Fruit fly (Drosophila melanogaster): ENCODE measurements around the gene kirre.

The kirre gene

DNA sequence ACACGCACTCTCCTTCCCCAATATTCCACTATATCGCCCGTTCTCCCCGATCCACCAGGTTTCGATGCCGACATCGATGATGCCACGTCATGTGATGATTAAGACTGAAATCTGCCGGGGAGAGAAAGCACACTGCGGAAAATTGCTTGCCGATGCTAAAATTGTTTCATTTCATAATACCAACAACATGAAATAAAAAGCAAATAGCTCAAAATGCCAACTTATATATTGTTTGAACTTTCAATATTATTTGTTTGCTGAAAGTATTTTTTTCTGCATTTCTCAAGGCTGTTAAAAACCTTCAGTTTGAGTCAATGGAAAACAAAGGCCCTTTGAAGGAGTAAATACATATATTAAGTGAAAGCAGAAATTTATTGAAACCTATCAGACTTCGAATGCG lies 315.6 kb downstream of the kirre start (continued):
- peak; percentile 70 for TF ChIP-seq esn (GFP tag; optimal IDR thresholded peaks at IDR 0.05)
- no peak for TF ChIP-seq CG6808 (GFP tag; optimal IDR thresholded peaks at IDR 0.05)
- peak; percentile 21 for TF ChIP-seq cyc (GFP tag; optimal IDR thresholded peaks at IDR 0.05)
- peak; percentile 67 for TF ChIP-seq svp (GFP tag)
- TF ChIP-seq CG8632 (GFP tag; optimal IDR thresholded peaks at IDR 0.05): peak; percentile 39
- no peak for TF ChIP-seq spab (GFP tag; optimal IDR thresholded peaks at IDR 0.05)
- TF ChIP-seq CG6163 (GFP tag; IDR thresholded peaks at IDR 0.05): 0 out of 3 replicates have a peak, but pooled peaks have one; percentile 25
- TF ChIP-seq eg (GFP tag; IDR thresholded peaks at IDR 0.05): no peak
- no peak for TF ChIP-seq Blimp-1 (GFP tag; optimal IDR thresholded peaks at IDR 0.05)
- TF ChIP-seq Met (GFP tag; optimal IDR thresholded peaks at IDR 0.05): peak; percentile 57
- peak; percentile 22 for TF ChIP-seq Sox15 (GFP tag; optimal IDR thresholded peaks at IDR 0.05)
- no peak for TF ChIP-seq fd59A (GFP tag; optimal IDR thresholded peaks at IDR 0.05)
- no peak for TF ChIP-seq fd85E (GFP tag; optimal IDR thresholded peaks at IDR 0.05)
- TF ChIP-seq Gug (GFP tag; IDR thresholded peaks at IDR 0.05): no peak
- no peak for TF ChIP-seq CG15336 (GFP tag; IDR thresholded peaks at IDR 0.05)
- TF ChIP-seq CG3032 (tag; optimal IDR thresholded peaks at IDR 0.05): peak; percentile 19
- TF ChIP-seq dac (GFP tag; optimal IDR thresholded peaks at IDR 0.05): no peak

DNA sequence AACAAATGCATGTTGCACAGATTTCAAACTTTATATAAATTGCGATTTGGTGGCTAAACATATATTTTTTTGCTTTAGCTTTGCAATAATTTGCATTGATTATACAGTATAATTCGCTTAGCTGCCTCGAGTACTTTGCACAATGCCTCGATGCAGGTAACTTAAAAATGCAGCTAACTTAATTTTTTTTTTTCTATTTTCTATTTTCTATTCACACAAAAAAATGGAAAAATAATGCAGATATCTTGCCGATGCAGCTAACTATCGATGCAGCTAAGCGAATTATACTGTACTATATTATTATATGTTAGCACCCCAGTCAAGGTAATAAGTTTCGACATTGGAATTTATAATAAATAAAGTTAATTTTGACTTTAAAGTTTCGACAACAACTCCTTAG lies 317.8 kb downstream of the kirre start:
- TF ChIP-seq Eip75B (GFP tag; optimal IDR thresholded peaks at IDR 0.05) (peak; percentile 5), ss (GFP tag; optimal IDR thresholded peaks at IDR 0.05) (peak in 1 of 2 experiments; percentile 42), acj6 (GFP tag; optimal IDR thresholded peaks at IDR 0.05) (peak; percentile 10), svp (GFP tag) (peak; percentile 64), lz (GFP tag; optimal IDR thresholded peaks at IDR 0.05) (peak; percentile 8), Met (GFP tag; optimal IDR thresholded peaks at IDR 0.05) (peak; percentile 5), Ets96B (tag; optimal IDR thresholded peaks at IDR 0.05) (peak; percentile 36), CG10669 (GFP tag; optimal IDR thresholded peaks at IDR 0.05) (peak; percentile 13), esn (GFP tag; optimal IDR thresholded peaks at IDR 0.05) (peak; percentile 31), OdsH (GFP tag; optimal IDR thresholded peaks at IDR 0.05) (peak; percentile 27), CG3032 (tag; optimal IDR thresholded peaks at IDR 0.05) (peak; percentile 34), CG8632 (GFP tag; optimal IDR thresholded peaks at IDR 0.05) (peak; percentile 9), topi (GFP tag; optimal IDR thresholded peaks at IDR 0.05) (peak; percentile 14), spab (GFP tag; optimal IDR thresholded peaks at IDR 0.05) (peak; percentile 25), CG3919 (GFP tag; optimal IDR thresholded peaks at IDR 0.05) (peak; percentile 8), CG6808 (GFP tag; optimal IDR thresholded peaks at IDR 0.05) (peak; percentile 29), CG6792 (GFP tag; optimal IDR thresholded peaks at IDR 0.05) (peak; percentile 25), fd59A (GFP tag; optimal IDR thresholded peaks at IDR 0.05) (peak; percentile 7), pdm3 (GFP tag; optimal IDR thresholded peaks at IDR 0.05) (peak; percentile 39), achi (GFP tag; optimal IDR thresholded peaks at IDR 0.05) (peak; percentile 29), Eip78C (GFP tag) (peak; percentile 65), Sox102F (GFP tag; optimal IDR thresholded peaks at IDR 0.05) (peak; percentile 9), CG32006 (GFP tag; optimal IDR thresholded peaks at IDR 0.05) (peak; percentile 12), dsx (GFP tag; optimal IDR thresholded peaks at IDR 0.05; ENCODE audit: poor library complexity, severe bottlenecking) (peak; percentile 12)

DNA sequence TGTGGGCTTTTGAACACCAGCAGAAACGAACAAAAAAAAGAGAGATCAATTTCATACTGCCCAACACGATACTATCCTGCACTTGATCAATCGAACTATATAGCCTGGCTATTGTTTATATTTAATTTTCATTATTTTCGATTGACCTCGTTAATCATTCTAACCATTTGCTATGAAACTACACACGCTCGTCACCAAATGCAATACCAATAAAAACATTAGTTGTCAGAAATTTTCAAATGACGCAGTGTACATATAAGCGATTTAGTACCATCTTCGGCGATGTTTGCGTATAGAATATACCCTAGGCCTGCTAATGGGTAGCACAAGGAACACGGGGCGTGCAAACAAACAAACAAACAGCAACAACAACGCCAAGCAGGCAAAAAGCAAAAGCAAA lies 319.9 kb downstream of the kirre start:
- peak in 1 of 2 experiments; percentile 17 for TF ChIP-seq ss (GFP tag; optimal IDR thresholded peaks at IDR 0.05)
- TF ChIP-seq fkh (GFP tag; optimal IDR thresholded peaks at IDR 0.05): no peak
- no peak for TF ChIP-seq fd85E (GFP tag; optimal IDR thresholded peaks at IDR 0.05)
- TF ChIP-seq Sox14 (GFP tag; optimal IDR thresholded peaks at IDR 0.05): peak; percentile 59
- peak; percentile 44 for TF ChIP-seq CG34406 (GFP tag; optimal IDR thresholded peaks at IDR 0.05)
- TF ChIP-seq Ets96B (tag; optimal IDR thresholded peaks at IDR 0.05): peak; percentile 49
- TF ChIP-seq CG4318 (GFP tag; optimal IDR thresholded peaks at IDR 0.05): no peak
- no peak for TF ChIP-seq vri (GFP tag; optimal IDR thresholded peaks at IDR 0.05)
- peak; percentile 58 for TF ChIP-seq CG6792 (GFP tag; optimal IDR thresholded peaks at IDR 0.05)
- peak; percentile 64 for TF ChIP-seq CG10669 (GFP tag; optimal IDR thresholded peaks at IDR 0.05)
- TF ChIP-seq CG11762 (GFP tag; optimal IDR thresholded peaks at IDR 0.05; ENCODE audit: insufficient read depth): no peak
- TF ChIP-seq OdsH (GFP tag; optimal IDR thresholded peaks at IDR 0.05): peak; percentile 47
- no peak for TF ChIP-seq dsx (GFP tag; optimal IDR thresholded peaks at IDR 0.05; ENCODE audit: poor library complexity, severe bottlenecking)
- TF ChIP-seq cyc (GFP tag; optimal IDR thresholded peaks at IDR 0.05): peak; percentile 75
- TF ChIP-seq CG1621 (tag; optimal IDR thresholded peaks at IDR 0.05): no peak
- TF ChIP-seq Hr4 (GFP tag; optimal IDR thresholded peaks at IDR 0.05): no peak
- TF ChIP-seq Eip78C (GFP tag): peak; percentile 78
- no peak for TF ChIP-seq Gug (GFP tag; IDR thresholded peaks at IDR 0.05)
- TF ChIP-seq Eip75B (GFP tag; optimal IDR thresholded peaks at IDR 0.05): peak; percentile 46
- no peak for TF ChIP-seq CG6854 (GFP tag; optimal IDR thresholded peaks at IDR 0.05)
- no peak for TF ChIP-seq Lpt (GFP tag; optimal IDR thresholded peaks at IDR 0.05)
- TF ChIP-seq salr (GFP tag; optimal IDR thresholded peaks at IDR 0.05): peak; percentile 5 to 49
- peak; percentile 39 for TF ChIP-seq CG7368 (GFP tag; optimal IDR thresholded peaks at IDR 0.05)
- peak; percentile 79 for TF ChIP-seq Met (GFP tag; optimal IDR thresholded peaks at IDR 0.05)
- no peak; the same call in 2 of the 3 replicates for TF ChIP-seq CG8119 (GFP tag; IDR thresholded peaks at IDR 0.05)

All from whole organism, prepupa.